Worm (Caenorhabditis elegans) whole organism, L4 larva: ENCODE measurements around the gene str-118.

Experiments used
- attf-4 ChIP-seq: sonication (generic microtip); optimal IDR thresholded peaks from 3 replicates; lab custom pipeline; 2017; ENCODE audit warnings: missing biosample characterization, missing genetic modification characterization
- pha-4 ChIP-seq, 2 experiments: fragments of 150-350 bp in 1 of 2; fragments of 200-800 bp in 1 of 2; sonication (Bioruptor generic) in 1 of 2; IDR thresholded peaks in 1 of 2; optimal IDR thresholded peaks in 1 of 2; 2 replicates each; pipeline versions ENCODE4 v1.3.6 to Lab custom; 2014 to 2022; ENCODE audit warnings: missing genetic modification characterization in 2 of 2, missing genetic modification reagents in 2 of 2, missing biosample characterization in 1 of 2, missing compliant biosample characterization in 1 of 2
- ztf-11 ChIP-seq: fragments of 150-350 bp; optimal IDR thresholded peaks from 2 replicates; lab custom pipeline; 2014; ENCODE audit warnings: missing biosample characterization, missing genetic modification characterization

DNA sequence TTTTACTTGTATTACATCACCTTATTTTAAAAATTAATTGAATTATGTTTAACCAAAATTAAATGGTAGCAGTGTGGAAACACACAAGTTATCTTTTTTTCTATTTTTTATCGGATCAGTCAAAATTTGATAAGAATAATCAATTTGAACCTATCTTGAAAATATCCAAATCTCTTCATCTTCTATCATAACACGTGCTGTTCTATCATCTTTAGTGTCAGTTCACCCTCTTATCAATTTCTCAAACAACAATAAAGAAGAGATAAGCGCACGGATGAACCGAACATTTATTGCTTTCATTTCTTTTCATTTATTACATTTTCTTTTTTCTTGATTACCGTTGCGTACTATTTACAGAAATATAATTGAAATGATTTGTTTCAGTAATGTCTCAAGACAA lies 35.1 kb downstream of the str-118 start, which contains the start of gene R04B5.5:
- TF ChIP-seq pha-4 (GFP tag; IDR thresholded peaks at IDR 0.05; lab: Robert Waterston, UW): no peak
- no peak for TF ChIP-seq pha-4 (tag; optimal IDR thresholded peaks at IDR 0.05; lab: Kevin White, UChicago)
- no peak for TF ChIP-seq ztf-11 (tag; lab: Kevin White, UChicago)
- no peak for TF ChIP-seq attf-4 (tag; lab: Kevin White, UChicago)
